Worm (Caenorhabditis elegans): ENCODE data around the gene B0334.20.

The B0334.20 gene

ce11 chrII:11537115-11537514 is 36.9 kb upstream of the B0334.20 start (continued):
- no peak for TF ChIP-seq K09A11.1 (tag; optimal IDR thresholded peaks at IDR 0.05; ENCODE audit: insufficient read depth)
- peak; percentile 32 for TF ChIP-seq syd-9 (tag; optimal IDR thresholded peaks at IDR 0.05)
- peak; percentile 13 for TF ChIP-seq tbx-2 (tag; optimal IDR thresholded peaks at IDR 0.05)
- TF ChIP-seq nfya-1 (tag; optimal IDR thresholded peaks at IDR 0.05) = peak; percentile 45
- no peak for TF ChIP-seq K02D7.2 (tag; optimal IDR thresholded peaks at IDR 0.05)
- TF ChIP-seq ceh-14 (tag; optimal IDR thresholded peaks at IDR 0.05) = peak; percentile 16
- no peak for TF ChIP-seq ceh-18 (tag; optimal IDR thresholded peaks at IDR 0.05)
- no peak for TF ChIP-seq ttx-3 (tag; optimal IDR thresholded peaks at IDR 0.05)
- TF ChIP-seq dve-1 (tag; optimal IDR thresholded peaks at IDR 0.05) = no peak
- no peak for TF ChIP-seq gmeb-2 (tag; optimal IDR thresholded peaks at IDR 0.05)
- TF ChIP-seq unc-3 (GFP tag; conservative IDR thresholded peaks at IDR 0.05) = no peak
- TF ChIP-seq unc-3 (tag; optimal IDR thresholded peaks at IDR 0.05) = no peak
- no peak for TF ChIP-seq elt-2 (tag; optimal IDR thresholded peaks at IDR 0.05)
- TF ChIP-seq pag-3 (tag; optimal IDR thresholded peaks at IDR 0.05; ENCODE audit: borderline replicate concordance) = no peak
- TF ChIP-seq pha-2 (tag; optimal IDR thresholded peaks at IDR 0.05) = no peak
- no peak for TF ChIP-seq pha-4 (tag; optimal IDR thresholded peaks at IDR 0.05)
- no peak for TF ChIP-seq ceh-9 (tag; optimal IDR thresholded peaks at IDR 0.05)
- peak; percentile 80 for TF ChIP-seq hlh-30 (tag; optimal IDR thresholded peaks at IDR 0.05; ENCODE audit: insufficient read depth)
- no peak for TF ChIP-seq sox-4 (tag; optimal IDR thresholded peaks at IDR 0.05)
- TF ChIP-seq hlh-13 (GFP tag; optimal IDR thresholded peaks at IDR 0.05) = no peak
- no peak for TF ChIP-seq unc-86 (tag; optimal IDR thresholded peaks at IDR 0.05)

- TF ChIP-seq elt-2 (tag; optimal IDR thresholded peaks at IDR 0.05) (no peak), ama-1 (optimal IDR thresholded peaks at IDR 0.05) (no peak), dmd-4 (tag; optimal IDR thresholded peaks at IDR 0.05; ENCODE audit: borderline replicate concordance) (no peak)
Measured at ce11 chrII:11536505-11536904, 36.2 kb upstream of the B0334.20 start.

ce11 chrII:11535924-11536323 is 35.7 kb upstream of the B0334.20 start:
- TF ChIP-seq elt-4 (tag; optimal IDR thresholded peaks at IDR 0.05) (no peak), elt-2 (tag; optimal IDR thresholded peaks at IDR 0.05) (peak; percentile 43), pqm-1 (tag; optimal IDR thresholded peaks at IDR 0.05) (no peak), F13H6.1 (tag; optimal IDR thresholded peaks at IDR 0.05) (no peak), lim-6 (tag; optimal IDR thresholded peaks at IDR 0.05) (no peak)

- no peak for TF ChIP-seq zip-5 (tag; optimal IDR thresholded peaks at IDR 0.05)
- TF ChIP-seq sdc-2 (tag; optimal IDR thresholded peaks at IDR 0.05) = peak; percentile 36
- TF ChIP-seq syd-9 (tag; optimal IDR thresholded peaks at IDR 0.05) = no peak
- no peak for TF ChIP-seq fkh-6 (tag; optimal IDR thresholded peaks at IDR 0.05)
- peak; percentile 68 for TF ChIP-seq ref-2 (tag; optimal IDR thresholded peaks at IDR 0.05)
- peak; percentile 48 for TF ChIP-seq tbx-2 (tag; optimal IDR thresholded peaks at IDR 0.05)
- TF ChIP-seq fkh-10 (GFP tag; optimal IDR thresholded peaks at IDR 0.05) = no peak
- TF ChIP-seq pha-4 (tag; optimal IDR thresholded peaks at IDR 0.05) = no peak
- TF ChIP-seq hlh-13 (GFP tag; optimal IDR thresholded peaks at IDR 0.05) = no peak
- TF ChIP-seq Y22D7AL.16 (tag; optimal IDR thresholded peaks at IDR 0.05) = no peak
- TF ChIP-seq ceh-30 (tag; optimal IDR thresholded peaks at IDR 0.05) = no peak
- TF ChIP-seq madf-2 (tag; optimal IDR thresholded peaks at IDR 0.05) = no peak
- TF ChIP-seq nfya-1 (tag; optimal IDR thresholded peaks at IDR 0.05) = no peak
- no peak for TF ChIP-seq ceh-34 (tag; optimal IDR thresholded peaks at IDR 0.05)
- TF ChIP-seq pros-1 (tag; optimal IDR thresholded peaks at IDR 0.05) = no peak
- TF ChIP-seq K02D7.2 (tag; optimal IDR thresholded peaks at IDR 0.05) = no peak
- no peak for TF ChIP-seq hlh-15 (tag; optimal IDR thresholded peaks at IDR 0.05)
- no peak for TF ChIP-seq tbx-7 (tag; optimal IDR thresholded peaks at IDR 0.05)
- no peak for TF ChIP-seq pax-1 (tag; optimal IDR thresholded peaks at IDR 0.05)
- TF ChIP-seq fax-1 (tag; optimal IDR thresholded peaks at IDR 0.05) = no peak
- no peak for TF ChIP-seq elt-4 (tag; optimal IDR thresholded peaks at IDR 0.05)
- no peak for TF ChIP-seq hlh-8 (tag; optimal IDR thresholded peaks at IDR 0.05)
- TF ChIP-seq odd-2 (tag; optimal IDR thresholded peaks at IDR 0.05) = no peak
- peak; percentile 42 for TF ChIP-seq ceh-31 (tag; optimal IDR thresholded peaks at IDR 0.05)
- no peak for TF ChIP-seq pag-3 (tag; optimal IDR thresholded peaks at IDR 0.05; ENCODE audit: borderline replicate concordance)
- TF ChIP-seq ceh-14 (tag; optimal IDR thresholded peaks at IDR 0.05) = no peak
- no peak for TF ChIP-seq ceh-9 (tag; optimal IDR thresholded peaks at IDR 0.05)
- no peak for TF ChIP-seq T23F11.4 (GFP tag; optimal IDR thresholded peaks at IDR 0.05)
- TF ChIP-seq sox-2 (GFP tag; IDR thresholded peaks at IDR 0.05) = no peak
- no peak for TF ChIP-seq elt-2 (tag; optimal IDR thresholded peaks at IDR 0.05)
- peak; percentile 4 for TF ChIP-seq gmeb-2 (tag; optimal IDR thresholded peaks at IDR 0.05)
- no peak for TF ChIP-seq ceh-2 (tag; optimal IDR thresholded peaks at IDR 0.05)
- no peak for TF ChIP-seq K09A11.1 (tag; optimal IDR thresholded peaks at IDR 0.05; ENCODE audit: insufficient read depth)
Measured at ce11 chrII:11535429-11535828, 35.2 kb upstream of the B0334.20 start.
